Worm (Caenorhabditis elegans) whole organism, L1 larva: Measurements from ENCODE around the gene unc-16.

Experiments used
- ceh-63 ChIP-seq: fragments of 200-800 bp; sonication (Bioruptor generic); optimal IDR thresholded peaks from 2 replicates; lab custom pipeline; 2018; ENCODE audit warnings: mild to moderate bottlenecking, missing genetic modification characterization, missing compliant biosample characterization
- tbx-2 ChIP-seq: sonication (generic microtip); optimal IDR thresholded peaks from 2 replicates; lab custom pipeline; 2016; ENCODE audit warnings: missing genetic modification characterization, missing compliant biosample characterization
- unc-62 ChIP-seq: fragments of 150-350 bp; optimal IDR thresholded peaks from 2 replicates; lab custom pipeline; 2014; ENCODE audit warnings: missing biosample characterization, missing genetic modification reagents, missing genetic modification characterization

DNA sequence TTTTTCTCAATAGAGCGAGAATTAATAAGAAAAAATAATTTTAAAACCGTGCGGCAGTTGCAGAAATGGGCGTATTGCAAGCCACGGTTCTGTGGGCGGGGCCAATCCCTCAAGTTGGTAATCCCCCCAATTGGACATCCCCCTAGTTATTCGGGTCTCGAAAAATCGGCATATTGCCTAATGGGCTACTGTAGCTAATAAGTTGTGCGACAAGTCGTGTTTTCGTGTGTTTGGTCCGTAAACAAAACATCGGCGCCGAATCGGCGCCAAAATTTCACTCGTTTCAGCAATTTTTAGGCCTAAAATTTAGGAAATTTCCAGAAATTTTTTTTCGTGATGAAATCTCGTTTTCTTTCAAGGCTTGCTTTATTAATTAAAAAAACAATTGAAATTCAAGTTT lies 41.7 kb upstream of the unc-16 start:
- TF ChIP-seq unc-62 (GFP tag; lab: Kevin White, UChicago), result no peak
- no peak for TF ChIP-seq ceh-63 (GFP tag; lab: Kevin White, UChicago)
- no peak for TF ChIP-seq tbx-2 (tag; lab: Kevin White, UChicago)
